Fruit fly (Drosophila melanogaster) whole organism, embryonic: ENCODE measurements around the gene CG5853.

ENCODE experiments used
- CG9817 ChIP-seq: fragments of 200-800 bp; sonication (Bioruptor generic); optimal IDR thresholded peaks from 2 replicates; lab custom pipeline; 2018; ENCODE audit warnings: missing biosample characterization, mild to moderate bottlenecking, missing genetic modification characterization, moderate library complexity
- pan ChIP-seq, 4 experiments: fragments of >200 bp in 3 of 4; fragments of 200-800 bp in 1 of 4; sonication (Bioruptor generic) in 1 of 4; optimal IDR thresholded peaks in 3 of 4; IDR thresholded peaks in 1 of 4; 2 replicates each; pipeline versions ENCODE4 v1.3.6 to Lab custom; 2017 to 2022; ENCODE audit warnings: missing biosample characterization in 2 of 4, missing genetic modification characterization in 2 of 4, mixed read lengths in 1 of 4

DNA sequence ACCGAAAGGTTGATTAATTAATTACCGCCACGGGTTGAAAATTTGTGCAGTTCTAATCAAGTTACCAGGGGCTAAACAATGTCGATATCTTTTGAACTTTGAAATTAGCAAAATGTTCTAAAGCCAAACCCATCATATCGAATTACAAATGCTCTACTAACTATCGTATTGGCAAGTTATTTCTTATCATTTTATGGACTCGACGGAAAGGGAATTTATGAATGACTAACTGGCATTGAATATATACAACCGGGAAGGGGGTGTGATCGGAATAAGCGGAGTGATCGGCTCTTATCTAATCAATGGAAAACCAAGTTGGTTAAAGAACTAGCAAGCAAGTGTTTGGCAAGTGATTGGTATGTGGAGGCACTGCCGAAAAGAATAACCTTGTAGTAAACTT lies 3.9 kb downstream of the CG5853 start:
- no peak for TF ChIP-seq pan (optimal IDR thresholded peaks at IDR 0.05; lab: Kevin White, UChicago)
- no peak for TF ChIP-seq pan (GFP tag; optimal IDR thresholded peaks at IDR 0.05 in 1 of 2, IDR thresholded peaks at IDR 0.05 in 1 of 2)
- no peak for TF ChIP-seq CG9817 (tag; lab: Kevin White, UChicago)
